Worm (Caenorhabditis elegans): Measurements from ENCODE around the gene F55C12.6.

Gene F55C12.6

DNA sequence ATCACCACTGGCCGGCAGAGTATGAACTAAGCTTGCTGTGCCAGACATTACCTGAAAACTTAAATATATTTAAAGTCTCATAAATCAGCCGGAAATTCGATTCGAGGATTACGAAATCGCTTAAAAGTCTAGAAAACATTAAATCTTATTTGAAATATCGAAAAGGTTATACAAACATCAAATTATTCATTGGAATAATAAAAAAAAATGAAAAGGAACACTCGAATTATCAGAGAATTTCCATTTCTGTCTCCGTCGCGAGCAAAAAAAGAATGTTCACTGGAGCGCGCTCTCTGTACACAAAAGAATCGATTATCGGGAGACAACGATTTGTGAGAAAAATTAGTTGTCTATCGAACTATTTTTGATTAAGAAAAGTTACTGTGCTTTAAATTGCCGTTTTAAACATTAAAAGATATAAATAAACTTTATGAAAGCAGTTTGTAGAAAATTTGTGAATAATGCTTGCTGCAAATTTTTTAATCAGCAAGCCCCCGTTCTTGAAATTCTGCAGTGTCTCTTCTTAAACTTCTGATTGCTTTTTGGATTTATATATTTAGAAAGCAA is 39.7 kb downstream of the F55C12.6 start, which contains the start of gene fzo-1 (continued):
- no peak for TF ChIP-seq ttx-3 (tag; optimal IDR thresholded peaks at IDR 0.05)
- TF ChIP-seq pqm-1 (tag; optimal IDR thresholded peaks at IDR 0.05): peak; percentile 74
- no peak for TF ChIP-seq ceh-22 (tag; optimal IDR thresholded peaks at IDR 0.05)
- peak; percentile 39 for TF ChIP-seq ceh-19 (GFP tag; optimal IDR thresholded peaks at IDR 0.05)
- no peak for TF ChIP-seq unc-3 (GFP tag; conservative IDR thresholded peaks at IDR 0.05)
- TF ChIP-seq unc-3 (tag; optimal IDR thresholded peaks at IDR 0.05): peak; percentile 74
- peak; percentile 97 for TF ChIP-seq tbx-7 (tag; optimal IDR thresholded peaks at IDR 0.05)
- TF ChIP-seq pag-3 (tag; optimal IDR thresholded peaks at IDR 0.05; ENCODE audit: borderline replicate concordance): peak; percentile 75
- TF ChIP-seq ceh-6 (GFP tag; optimal IDR thresholded peaks at IDR 0.05): no peak
- TF ChIP-seq hlh-13 (GFP tag; optimal IDR thresholded peaks at IDR 0.05): no peak
- TF ChIP-seq ceh-2 (tag; optimal IDR thresholded peaks at IDR 0.05): peak; percentile 97
- TF ChIP-seq unc-86 (tag; optimal IDR thresholded peaks at IDR 0.05): peak; percentile 15
- no peak for TF ChIP-seq che-1 (tag; optimal IDR thresholded peaks at IDR 0.05)
- peak; percentile 90 for TF ChIP-seq fax-1 (tag; optimal IDR thresholded peaks at IDR 0.05)
- TF ChIP-seq ama-1 (optimal IDR thresholded peaks at IDR 0.05): no peak
- TF ChIP-seq Y22D7AL.16 (tag; optimal IDR thresholded peaks at IDR 0.05): no peak
- TF ChIP-seq hlh-6 (tag; optimal IDR thresholded peaks at IDR 0.05): no peak

DNA sequence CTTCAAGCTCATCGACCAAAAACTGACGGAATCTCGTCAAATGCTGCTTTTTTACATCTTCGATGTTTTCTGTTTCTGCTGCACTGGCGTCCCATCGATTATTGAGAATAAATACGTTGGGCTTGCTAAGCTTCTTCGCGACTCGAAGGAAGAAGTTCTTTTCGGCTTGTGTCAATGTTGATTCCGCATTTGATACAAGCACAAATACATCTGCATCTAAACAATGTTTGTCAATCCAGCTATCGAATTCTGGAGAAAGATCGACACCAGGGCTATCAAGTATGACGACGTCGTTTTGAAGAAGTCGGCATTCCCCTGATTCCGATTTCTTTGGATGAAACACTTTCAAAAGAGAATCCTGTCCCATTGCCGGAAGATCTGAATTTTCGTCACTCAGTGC is 40.8 kb downstream of the F55C12.6 start:
- TF ChIP-seq sdc-2 (tag; optimal IDR thresholded peaks at IDR 0.05): no peak
- no peak for TF ChIP-seq sox-2 (GFP tag; IDR thresholded peaks at IDR 0.05)
- TF ChIP-seq pat-9 (tag; optimal IDR thresholded peaks at IDR 0.05): no peak
- no peak for TF ChIP-seq unc-42 (tag; optimal IDR thresholded peaks at IDR 0.05)

DNA sequence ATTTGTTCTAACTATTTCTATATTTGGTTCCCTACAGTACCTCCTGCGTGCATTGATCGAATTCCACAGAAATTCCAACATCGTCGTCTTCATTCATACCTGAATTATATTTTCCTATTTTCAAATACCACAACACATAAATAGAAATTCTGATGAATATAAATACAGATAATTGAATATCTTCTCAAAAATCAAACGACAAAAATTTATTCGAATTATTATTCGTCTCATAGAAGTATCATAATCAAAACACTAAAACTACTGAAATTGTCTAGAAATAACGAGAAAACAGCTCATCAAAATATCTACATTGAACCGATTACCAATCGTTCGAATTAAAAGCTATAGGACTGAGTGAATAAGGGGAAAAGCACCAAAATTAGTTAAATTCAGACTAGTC is 42.8 kb downstream of the F55C12.6 start, which contains the start of gene gtap-1:
Gene gtap-1 (minus strand): TSS at position 101 of the 400 bp plus-strand sequence.
- no peak for TF ChIP-seq ceh-18 (tag; optimal IDR thresholded peaks at IDR 0.05)
- no peak for TF ChIP-seq ttx-3 (tag; optimal IDR thresholded peaks at IDR 0.05)
- no peak for TF ChIP-seq unc-86 (tag; optimal IDR thresholded peaks at IDR 0.05)
- TF ChIP-seq pha-2 (tag; optimal IDR thresholded peaks at IDR 0.05): no peak
- no peak for TF ChIP-seq sox-4 (tag; optimal IDR thresholded peaks at IDR 0.05)
- TF ChIP-seq ref-2 (tag; optimal IDR thresholded peaks at IDR 0.05): no peak
- no peak for TF ChIP-seq madf-2 (tag; optimal IDR thresholded peaks at IDR 0.05)

DNA sequence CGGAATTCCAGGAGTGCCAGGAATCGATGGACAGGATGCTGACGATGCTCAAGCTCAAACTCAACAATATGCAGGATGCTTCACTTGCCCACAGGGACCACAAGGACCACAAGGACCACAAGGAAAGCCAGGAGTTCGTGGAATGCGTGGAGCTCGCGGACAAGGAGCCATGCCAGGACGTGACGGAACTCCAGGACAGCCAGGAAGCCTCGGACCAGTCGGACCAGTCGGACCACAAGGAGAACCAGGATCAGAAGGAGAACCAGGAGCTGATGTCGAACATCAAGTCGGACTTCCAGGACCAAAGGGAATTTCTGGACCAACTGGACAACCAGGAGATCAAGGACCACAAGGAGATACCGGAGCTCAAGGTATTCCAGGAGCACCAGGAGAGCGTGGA is 44.6 kb downstream of the F55C12.6 start:
- TF ChIP-seq pros-1 (tag; optimal IDR thresholded peaks at IDR 0.05) (no peak), ztf-16 (tag; optimal IDR thresholded peaks at IDR 0.05) (no peak), dve-1 (tag; optimal IDR thresholded peaks at IDR 0.05) (no peak), fkh-10 (GFP tag; optimal IDR thresholded peaks at IDR 0.05) (no peak), sdc-2 (tag; optimal IDR thresholded peaks at IDR 0.05) (no peak), pag-3 (tag; optimal IDR thresholded peaks at IDR 0.05; ENCODE audit: borderline replicate concordance) (no peak), T23F11.4 (GFP tag; optimal IDR thresholded peaks at IDR 0.05) (no peak), mec-3 (tag; optimal IDR thresholded peaks at IDR 0.05; ENCODE audit: borderline replicate concordance) (no peak), hlh-15 (tag; optimal IDR thresholded peaks at IDR 0.05) (no peak), hlh-30 (tag; optimal IDR thresholded peaks at IDR 0.05; ENCODE audit: insufficient read depth) (no peak), ceh-30 (tag; optimal IDR thresholded peaks at IDR 0.05) (no peak), rnt-1 (tag; optimal IDR thresholded peaks at IDR 0.05) (no peak), ref-2 (tag; optimal IDR thresholded peaks at IDR 0.05) (no peak), dmd-4 (tag; optimal IDR thresholded peaks at IDR 0.05; ENCODE audit: borderline replicate concordance) (no peak), ceh-31 (tag; optimal IDR thresholded peaks at IDR 0.05) (no peak), unc-55 (GFP tag; optimal IDR thresholded peaks at IDR 0.05) (no peak)

Measured in whole organism, late embryonic.